Fruit fly (Drosophila melanogaster) S2 (cell line): ENCODE results near the gene Jig.

Experiments used
- CG8478 ChIP-seq: fragments of >200 bp; optimal IDR thresholded peaks from 2 replicates; lab custom pipeline; 2018
- CTCF ChIP-seq, 2 experiments: fragments of >200 bp; optimal IDR thresholded peaks; 2 replicates each; lab custom pipeline; 2018

DNA sequence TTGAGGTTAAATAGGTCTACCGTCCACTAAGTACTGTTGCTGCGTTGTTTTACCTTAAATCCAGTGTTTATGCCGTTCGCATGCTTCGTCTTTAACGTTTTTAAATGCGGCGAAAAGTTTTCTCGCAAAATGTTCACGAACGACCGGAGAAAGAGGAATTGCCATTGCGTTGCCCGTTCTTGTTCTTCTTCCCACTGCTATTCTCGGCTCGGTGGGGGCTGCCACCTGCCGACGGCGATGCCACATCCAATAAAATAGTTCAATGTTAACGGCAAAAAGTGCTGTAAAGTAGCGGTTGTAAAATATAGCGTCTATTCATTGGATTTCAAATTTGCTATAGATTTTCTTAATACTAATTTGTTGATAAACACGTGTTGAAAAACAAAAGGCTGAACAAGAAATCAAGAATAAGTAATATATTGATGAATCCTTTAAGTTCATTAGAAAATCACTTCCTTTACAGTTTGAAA lies 15.0 kb downstream of the Jig start, which contains the start of gene CG7987:
- TF ChIP-seq CTCF (optimal IDR thresholded peaks at IDR 0.05; lab: Kevin White, UChicago) = peak; percentile 39 to 64
- no peak for TF ChIP-seq CG8478 (lab: Kevin White, UChicago)
